Worm (Caenorhabditis elegans) whole organism, late embryonic: Measurements from ENCODE around the gene F45G2.7.
A peak's percentile ranks its signal among the peaks of the same experiment; 100 is the strongest.

ENCODE experiments used
- C08G9.2 ChIP-seq: sonication (generic microtip); optimal IDR thresholded peaks from 2 replicates; lab custom pipeline; 2016; ENCODE audit warnings: mild to moderate bottlenecking, missing genetic modification characterization, moderate library complexity, missing compliant biosample characterization
- C38D4.7 ChIP-seq: fragments of 200-800 bp; sonication (Bioruptor generic); optimal IDR thresholded peaks from 2 replicates; lab custom pipeline; 2018; ENCODE audit warnings: mild to moderate bottlenecking, missing genetic modification characterization, moderate library complexity, missing compliant biosample characterization
- K09A11.1 ChIP-seq: sonication (generic microtip); optimal IDR thresholded peaks from 2 replicates; lab custom pipeline; 2017; ENCODE audit warnings: antibody characterized with exemption, mild to moderate bottlenecking, missing genetic modification characterization, missing compliant biosample characterization; ENCODE audit not compliant: insufficient read depth
- Y22D7AL.16 ChIP-seq: sonication (generic microtip); optimal IDR thresholded peaks from 2 replicates; lab custom pipeline; 2016; ENCODE audit warnings: missing genetic modification characterization, missing compliant biosample characterization
- ahr-1 ChIP-seq: sonication (generic microtip); optimal IDR thresholded peaks from 2 replicates; lab custom pipeline; 2016; ENCODE audit warnings: missing genetic modification characterization, missing compliant biosample characterization
- ceh-18 ChIP-seq: sonication (generic microtip); optimal IDR thresholded peaks from 2 replicates; lab custom pipeline; 2016; ENCODE audit warnings: missing genetic modification characterization, missing compliant biosample characterization
- ceh-2 ChIP-seq: sonication (generic microtip); optimal IDR thresholded peaks from 2 replicates; lab custom pipeline; 2016; ENCODE audit warnings: missing genotype, missing genetic modification characterization, missing compliant biosample characterization
- ceh-22 ChIP-seq: sonication (generic microtip); optimal IDR thresholded peaks from 2 replicates; lab custom pipeline; 2017; ENCODE audit warnings: missing biosample characterization, missing genetic modification characterization
- ceh-24 ChIP-seq: sonication (generic microtip); optimal IDR thresholded peaks from 2 replicates; lab custom pipeline; 2016; ENCODE audit warnings: mild to moderate bottlenecking, missing genetic modification characterization, missing compliant biosample characterization
- ceh-34 ChIP-seq: sonication (generic microtip); optimal IDR thresholded peaks from 2 replicates; lab custom pipeline; 2016; ENCODE audit warnings: mild to moderate bottlenecking, missing genetic modification characterization, missing compliant biosample characterization
- ceh-48 ChIP-seq: sonication (generic microtip); optimal IDR thresholded peaks from 2 replicates; lab custom pipeline; 2016; ENCODE audit warnings: missing genetic modification characterization, inconsistent platforms, missing compliant biosample characterization
- ceh-9 ChIP-seq: sonication (generic microtip); optimal IDR thresholded peaks from 2 replicates; lab custom pipeline; 2016; ENCODE audit warnings: mild to moderate bottlenecking, missing genetic modification characterization, inconsistent platforms, missing compliant biosample characterization
- elt-2 ChIP-seq: sonication (generic microtip); optimal IDR thresholded peaks from 2 replicates; lab custom pipeline; 2016; ENCODE audit warnings: missing genetic modification reagents, missing genetic modification characterization, missing compliant biosample characterization
- eyg-1 ChIP-seq: sonication (generic microtip); optimal IDR thresholded peaks from 2 replicates; lab custom pipeline; 2016; ENCODE audit warnings: missing genotype, missing genetic modification characterization, missing compliant biosample characterization
- hlh-15 ChIP-seq: sonication (generic microtip); optimal IDR thresholded peaks from 2 replicates; lab custom pipeline; 2016; ENCODE audit warnings: missing genetic modification characterization, missing compliant biosample characterization
- hlh-6 ChIP-seq: sonication (generic microtip); optimal IDR thresholded peaks from 2 replicates; lab custom pipeline; 2016; ENCODE audit warnings: missing genotype, missing genetic modification characterization, missing compliant biosample characterization
- lim-6 ChIP-seq: sonication (generic microtip); optimal IDR thresholded peaks from 2 replicates; lab custom pipeline; 2016; ENCODE audit warnings: missing genetic modification characterization, missing compliant biosample characterization
- madf-2 ChIP-seq: sonication (generic microtip); optimal IDR thresholded peaks from 2 replicates; lab custom pipeline; 2017; ENCODE audit warnings: missing genetic modification characterization, missing compliant biosample characterization
- nfya-1 ChIP-seq: sonication (generic microtip); optimal IDR thresholded peaks from 2 replicates; lab custom pipeline; 2017; ENCODE audit warnings: missing genetic modification characterization, mild to moderate bottlenecking, missing compliant biosample characterization, antibody characterized with exemption, moderate library complexity
- npax-4 ChIP-seq: sonication (generic microtip); optimal IDR thresholded peaks from 2 replicates; lab custom pipeline; 2016; ENCODE audit warnings: missing genetic modification characterization, missing compliant biosample characterization
- odd-2 ChIP-seq: sonication (generic microtip); optimal IDR thresholded peaks from 2 replicates; lab custom pipeline; 2017; ENCODE audit warnings: antibody characterized with exemption, mild to moderate bottlenecking, missing genetic modification characterization, missing compliant biosample characterization
- pag-3 ChIP-seq: sonication (generic microtip); optimal IDR thresholded peaks from 2 replicates; lab custom pipeline; 2016; ENCODE audit warnings: missing compliant biosample characterization, missing genetic modification characterization, borderline replicate concordance
- pha-4 ChIP-seq: fragments of 150-350 bp; optimal IDR thresholded peaks from 2 replicates; lab custom pipeline; 2018; ENCODE audit warnings: missing biosample characterization, missing genetic modification reagents, missing genetic modification characterization
- pqm-1 ChIP-seq: sonication (generic microtip); optimal IDR thresholded peaks from 2 replicates; lab custom pipeline; 2016; ENCODE audit warnings: missing genetic modification characterization, missing compliant biosample characterization
- pros-1 ChIP-seq: fragments of 150-350 bp; optimal IDR thresholded peaks from 2 replicates; lab custom pipeline; 2014; ENCODE audit warnings: missing biosample characterization, missing genetic modification reagents, missing genetic modification characterization
- ref-2 ChIP-seq: sonication (generic microtip); optimal IDR thresholded peaks from 2 replicates; lab custom pipeline; 2016; ENCODE audit warnings: missing genetic modification characterization, missing compliant biosample characterization
- rnt-1 ChIP-seq: sonication (generic microtip); optimal IDR thresholded peaks from 2 replicates; lab custom pipeline; 2016; ENCODE audit warnings: missing genetic modification characterization, missing compliant biosample characterization
- sdc-2 ChIP-seq: sonication (generic microtip); optimal IDR thresholded peaks from 2 replicates; lab custom pipeline; 2016; ENCODE audit warnings: missing genotype, missing genetic modification characterization, missing compliant biosample characterization
- syd-9 ChIP-seq: sonication (generic microtip); optimal IDR thresholded peaks from 2 replicates; lab custom pipeline; 2016; ENCODE audit warnings: mild to moderate bottlenecking, missing genetic modification characterization, moderate library complexity, missing compliant biosample characterization
- tbx-2 ChIP-seq: sonication (generic microtip); optimal IDR thresholded peaks from 2 replicates; lab custom pipeline; 2016; ENCODE audit warnings: missing genetic modification characterization, missing compliant biosample characterization
- unc-3 ChIP-seq, 2 experiments: fragments of 200-800 bp in 1 of 2; sonication (Bioruptor generic) in 1 of 2; sonication (generic microtip) in 1 of 2; conservative IDR thresholded peaks in 1 of 2; optimal IDR thresholded peaks in 1 of 2; 2 replicates each; pipeline versions ENCODE4 v1.3.6 to Lab custom; 2016 to 2022; ENCODE audit warnings: missing compliant biosample characterization in 2 of 2, missing genetic modification characterization in 2 of 2, missing genetic modification reagents in 1 of 2
- unc-42 ChIP-seq: sonication (generic microtip); optimal IDR thresholded peaks from 2 replicates; lab custom pipeline; 2016; ENCODE audit warnings: missing genotype, missing genetic modification characterization, missing compliant biosample characterization
- zip-5 ChIP-seq: sonication (generic microtip); optimal IDR thresholded peaks from 2 replicates; lab custom pipeline; 2016; ENCODE audit warnings: missing genetic modification characterization, missing compliant biosample characterization

F45G2.7 gene

DNA sequence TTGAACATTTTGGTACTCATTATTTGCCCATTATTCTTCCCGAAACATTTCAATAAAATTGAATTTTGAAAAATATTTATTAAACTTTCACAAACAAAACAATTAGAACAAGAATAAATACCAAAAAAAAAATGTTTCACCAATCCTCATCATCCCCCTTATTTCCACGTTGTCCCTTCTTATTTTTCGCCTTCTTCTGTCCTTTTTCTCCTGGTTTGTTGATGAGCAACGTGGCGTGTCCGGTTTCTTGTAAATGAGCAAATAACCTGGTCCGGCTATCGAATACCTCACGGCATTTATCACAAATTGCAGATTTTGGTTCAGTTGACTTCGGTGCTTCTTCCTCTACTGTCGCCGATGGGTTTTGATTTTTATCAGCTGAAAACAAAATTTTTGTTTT, 43.5 kb downstream of the F45G2.7 start:
- TF ChIP-seq C08G9.2 (tag; lab: Kevin White, UChicago) = no peak
- TF ChIP-seq ceh-34 (tag; lab: Kevin White, UChicago) = no peak
- TF ChIP-seq ceh-22 = no peak
- TF ChIP-seq unc-42 (tag; lab: Kevin White, UChicago) = no peak
- TF ChIP-seq Y22D7AL.16 (tag; lab: Kevin White, UChicago) = no peak
- TF ChIP-seq ahr-1 = no peak
- no peak for TF ChIP-seq tbx-2 (tag; lab: Kevin White, UChicago)
- no peak for TF ChIP-seq unc-3 (GFP tag; conservative IDR thresholded peaks at IDR 0.05; lab: Robert Waterston, UW)
- no peak for TF ChIP-seq unc-3 (tag; optimal IDR thresholded peaks at IDR 0.05; lab: Kevin White, UChicago)
- TF ChIP-seq lim-6 (tag; lab: Kevin White, UChicago) = no peak

DNA sequence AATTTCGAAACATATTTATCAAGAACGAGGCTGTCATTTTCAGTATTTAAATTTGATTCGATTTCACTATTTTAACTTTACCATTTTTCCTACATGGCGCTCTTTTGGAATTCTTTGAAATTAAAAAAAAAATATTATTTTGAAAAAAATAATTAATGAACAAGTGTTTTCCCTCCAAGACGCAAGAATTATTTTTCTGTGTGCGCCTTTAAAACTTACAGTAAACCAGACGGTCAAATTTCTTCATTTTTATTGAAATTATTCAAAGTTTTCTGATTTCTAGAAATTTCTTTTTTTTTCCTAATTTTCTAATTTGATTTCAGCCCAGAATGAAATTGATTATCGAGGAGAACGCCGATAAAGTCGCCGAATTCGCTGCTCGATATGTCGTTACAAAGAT, 45.2 kb downstream of the F45G2.7 start, which contains the start of gene T03F6.3:
T03F6.3 (plus strand) TSS at position 318 of the 400 bp plus-strand sequence.
- TF ChIP-seq ref-2 (tag; lab: Kevin White, UChicago) = no peak
- no peak for TF ChIP-seq ceh-48 (tag; lab: Kevin White, UChicago)
- TF ChIP-seq ceh-18 (tag; lab: Kevin White, UChicago) = no peak
- TF ChIP-seq unc-3 (GFP tag; conservative IDR thresholded peaks at IDR 0.05; lab: Robert Waterston, UW) = no peak
- TF ChIP-seq unc-3 (tag; optimal IDR thresholded peaks at IDR 0.05; lab: Kevin White, UChicago) = no peak
- no peak for TF ChIP-seq nfya-1 (tag; lab: Kevin White, UChicago)
- TF ChIP-seq rnt-1 = no peak
- TF ChIP-seq Y22D7AL.16 (tag; lab: Kevin White, UChicago) = no peak
- TF ChIP-seq K09A11.1 (tag; lab: Kevin White, UChicago) = no peak
- TF ChIP-seq madf-2 (tag; lab: Kevin White, UChicago) = no peak
- no peak for TF ChIP-seq pha-4 (tag; lab: Kevin White, UChicago)
- no peak for TF ChIP-seq ceh-2 (tag; lab: Kevin White, UChicago)
- no peak for TF ChIP-seq ceh-24
- no peak for TF ChIP-seq sdc-2 (tag; lab: Kevin White, UChicago)

DNA sequence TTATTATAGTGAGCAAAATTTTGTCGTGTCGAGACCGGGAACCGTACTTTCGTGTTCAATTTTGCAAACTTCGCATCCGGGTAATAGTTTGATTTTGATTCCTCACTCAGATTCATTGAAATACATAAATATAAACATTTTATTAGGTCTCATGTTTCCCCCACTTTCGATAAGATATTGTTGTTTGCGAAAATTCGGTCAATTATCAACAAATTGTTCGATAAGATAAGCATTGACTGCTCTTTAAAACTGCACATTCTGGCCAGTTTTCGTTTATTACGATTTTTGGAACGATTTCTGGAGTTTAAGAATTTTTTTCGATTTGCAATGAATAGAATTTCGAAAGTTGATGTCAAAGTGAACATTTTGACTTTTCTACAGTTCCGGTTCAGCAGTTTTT, 45.7 kb downstream of the F45G2.7 start:
- TF ChIP-seq syd-9 (tag; lab: Kevin White, UChicago) (no peak), elt-2 (tag; lab: Kevin White, UChicago) (peak; percentile 92)

DNA sequence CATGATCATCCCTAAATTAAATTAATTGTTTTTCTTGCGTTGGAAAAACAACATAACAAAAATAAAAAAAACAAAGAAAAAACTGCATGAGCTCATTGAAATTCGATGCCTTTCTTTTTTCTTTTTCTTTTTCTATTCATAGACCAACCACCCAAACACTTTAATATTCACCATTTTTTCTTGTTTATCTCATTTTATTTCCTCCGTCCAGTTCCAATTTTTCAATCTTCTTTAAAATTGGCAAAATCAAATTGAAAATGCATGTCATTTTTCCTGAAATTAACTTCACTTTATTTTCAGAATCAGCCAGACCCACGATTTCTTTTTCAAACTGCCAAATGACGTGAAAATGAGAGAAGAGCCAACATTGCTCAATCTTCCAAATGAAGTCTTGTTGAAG, 48.5 kb downstream of the F45G2.7 start, which contains the start of gene T03F6.4:
T03F6.4 (plus strand) TSS at position 301 of the 400 bp plus-strand sequence.
- TF ChIP-seq ceh-22 (no peak), C38D4.7 (GFP tag; lab: Kevin White, UChicago) (no peak), npax-4 (tag; lab: Kevin White, UChicago) (no peak), pros-1 (no peak), syd-9 (tag; lab: Kevin White, UChicago) (no peak), unc-42 (tag; lab: Kevin White, UChicago) (no peak), ceh-48 (tag; lab: Kevin White, UChicago) (no peak), hlh-15 (tag; lab: Kevin White, UChicago) (no peak), odd-2 (no peak), sdc-2 (tag; lab: Kevin White, UChicago) (no peak), ceh-9 (no peak), zip-5 (tag; lab: Kevin White, UChicago) (no peak), ceh-24 (no peak), pqm-1 (tag; lab: Kevin White, UChicago) (no peak), C08G9.2 (tag; lab: Kevin White, UChicago) (no peak), lim-6 (tag; lab: Kevin White, UChicago) (no peak), hlh-6 (tag; lab: Kevin White, UChicago) (no peak), nfya-1 (tag; lab: Kevin White, UChicago) (no peak), pag-3 (tag; lab: Kevin White, UChicago) (no peak), eyg-1 (tag; lab: Kevin White, UChicago) (no peak)
- TF ChIP-seq, all 69 proteins: peak for 0
